Worm (Caenorhabditis elegans) whole organism, late embryonic: ENCODE results near the gene F39G3.4.

Experiments used
- C08G9.2 ChIP-seq: sonication (generic microtip); optimal IDR thresholded peaks from 2 replicates; lab custom pipeline; 2016; ENCODE audit warnings: mild to moderate bottlenecking, missing genetic modification characterization, moderate library complexity, missing compliant biosample characterization
- C38D4.7 ChIP-seq: fragments of 200-800 bp; sonication (Bioruptor generic); optimal IDR thresholded peaks from 2 replicates; lab custom pipeline; 2018; ENCODE audit warnings: mild to moderate bottlenecking, missing genetic modification characterization, moderate library complexity, missing compliant biosample characterization
- F13H6.1 ChIP-seq: sonication (generic microtip); optimal IDR thresholded peaks from 2 replicates; lab custom pipeline; 2016; ENCODE audit warnings: missing genetic modification characterization, missing compliant biosample characterization
- ahr-1 ChIP-seq: sonication (generic microtip); optimal IDR thresholded peaks from 2 replicates; lab custom pipeline; 2016; ENCODE audit warnings: missing genetic modification characterization, missing compliant biosample characterization
- ceh-14 ChIP-seq: sonication (generic microtip); optimal IDR thresholded peaks from 2 replicates; lab custom pipeline; 2016; ENCODE audit warnings: missing genotype, missing genetic modification characterization, missing compliant biosample characterization
- ceh-18 ChIP-seq: sonication (generic microtip); optimal IDR thresholded peaks from 2 replicates; lab custom pipeline; 2016; ENCODE audit warnings: missing genetic modification characterization, missing compliant biosample characterization
- ceh-19 ChIP-seq: fragments of 200-800 bp; sonication (Bioruptor generic); optimal IDR thresholded peaks from 2 replicates; lab custom pipeline; 2018; ENCODE audit warnings: mild to moderate bottlenecking, missing genetic modification characterization, missing compliant biosample characterization
- ceh-24 ChIP-seq: sonication (generic microtip); optimal IDR thresholded peaks from 2 replicates; lab custom pipeline; 2016; ENCODE audit warnings: mild to moderate bottlenecking, missing genetic modification characterization, missing compliant biosample characterization
- ceh-30 ChIP-seq: fragments of 150-350 bp; optimal IDR thresholded peaks from 2 replicates; lab custom pipeline; 2014; ENCODE audit warnings: missing biosample characterization, missing genetic modification characterization
- ceh-34 ChIP-seq: sonication (generic microtip); optimal IDR thresholded peaks from 2 replicates; lab custom pipeline; 2016; ENCODE audit warnings: mild to moderate bottlenecking, missing genetic modification characterization, missing compliant biosample characterization
- ceh-48 ChIP-seq: sonication (generic microtip); optimal IDR thresholded peaks from 2 replicates; lab custom pipeline; 2016; ENCODE audit warnings: missing genetic modification characterization, inconsistent platforms, missing compliant biosample characterization
- ceh-6 ChIP-seq: fragments of 200-800 bp; sonication (Bioruptor generic); optimal IDR thresholded peaks from 2 replicates; lab custom pipeline; 2018; ENCODE audit warnings: mild to moderate bottlenecking, missing genetic modification characterization, missing compliant biosample characterization
- ceh-9 ChIP-seq: sonication (generic microtip); optimal IDR thresholded peaks from 2 replicates; lab custom pipeline; 2016; ENCODE audit warnings: mild to moderate bottlenecking, missing genetic modification characterization, inconsistent platforms, missing compliant biosample characterization
- dve-1 ChIP-seq: sonication (generic microtip); optimal IDR thresholded peaks from 2 replicates; lab custom pipeline; 2017; ENCODE audit warnings: antibody characterized with exemption, mild to moderate bottlenecking, missing genetic modification characterization, missing compliant biosample characterization
- ets-4 ChIP-seq: sonication (generic microtip); optimal IDR thresholded peaks from 2 replicates; lab custom pipeline; 2016; ENCODE audit warnings: missing genetic modification characterization, missing compliant biosample characterization
- eyg-1 ChIP-seq: sonication (generic microtip); optimal IDR thresholded peaks from 2 replicates; lab custom pipeline; 2016; ENCODE audit warnings: missing genotype, missing genetic modification characterization, missing compliant biosample characterization
- fkh-6 ChIP-seq: sonication (generic microtip); optimal IDR thresholded peaks from 2 replicates; lab custom pipeline; 2016; ENCODE audit warnings: missing genetic modification characterization, missing compliant biosample characterization
- hlh-13 ChIP-seq: fragments of 200-800 bp; sonication (Bioruptor generic); optimal IDR thresholded peaks from 2 replicates; lab custom pipeline; 2018; ENCODE audit warnings: mild to moderate bottlenecking, missing genetic modification characterization, missing compliant biosample characterization
- hlh-15 ChIP-seq: sonication (generic microtip); optimal IDR thresholded peaks from 2 replicates; lab custom pipeline; 2016; ENCODE audit warnings: missing genetic modification characterization, missing compliant biosample characterization
- lim-6 ChIP-seq: sonication (generic microtip); optimal IDR thresholded peaks from 2 replicates; lab custom pipeline; 2016; ENCODE audit warnings: missing genetic modification characterization, missing compliant biosample characterization
- madf-2 ChIP-seq: sonication (generic microtip); optimal IDR thresholded peaks from 2 replicates; lab custom pipeline; 2017; ENCODE audit warnings: missing genetic modification characterization, missing compliant biosample characterization
- mec-3 ChIP-seq: sonication (generic microtip); optimal IDR thresholded peaks from 2 replicates; lab custom pipeline; 2016; ENCODE audit warnings: borderline replicate concordance, missing genetic modification characterization, missing compliant biosample characterization
- nfya-1 ChIP-seq: sonication (generic microtip); optimal IDR thresholded peaks from 2 replicates; lab custom pipeline; 2017; ENCODE audit warnings: missing genetic modification characterization, mild to moderate bottlenecking, missing compliant biosample characterization, antibody characterized with exemption, moderate library complexity
- nhr-11 ChIP-seq: fragments of 150-350 bp; optimal IDR thresholded peaks from 2 replicates; lab custom pipeline; 2014; ENCODE audit warnings: missing biosample characterization, missing genetic modification characterization
- nhr-232 ChIP-seq: sonication (generic microtip); optimal IDR thresholded peaks from 2 replicates; lab custom pipeline; 2016; ENCODE audit warnings: missing genetic modification characterization, missing compliant biosample characterization
- pag-3 ChIP-seq: sonication (generic microtip); optimal IDR thresholded peaks from 2 replicates; lab custom pipeline; 2016; ENCODE audit warnings: missing compliant biosample characterization, missing genetic modification characterization, borderline replicate concordance
- pat-9 ChIP-seq: fragments of 200-800 bp; sonication (Bioruptor generic); optimal IDR thresholded peaks from 2 replicates; lab custom pipeline; 2018; ENCODE audit warnings: mild to moderate bottlenecking, missing genetic modification characterization, moderate library complexity, missing compliant biosample characterization
- pax-1 ChIP-seq: fragments of 150-350 bp; optimal IDR thresholded peaks from 2 replicates; lab custom pipeline; 2014; ENCODE audit warnings: missing biosample characterization, missing genetic modification characterization
- pha-2 ChIP-seq: sonication (generic microtip); optimal IDR thresholded peaks from 2 replicates; lab custom pipeline; 2017; ENCODE audit warnings: mild to moderate bottlenecking, missing genetic modification characterization, missing compliant biosample characterization
- pha-4 ChIP-seq: fragments of 150-350 bp; optimal IDR thresholded peaks from 2 replicates; lab custom pipeline; 2018; ENCODE audit warnings: missing biosample characterization, missing genetic modification reagents, missing genetic modification characterization
- pqm-1 ChIP-seq: sonication (generic microtip); optimal IDR thresholded peaks from 2 replicates; lab custom pipeline; 2016; ENCODE audit warnings: missing genetic modification characterization, missing compliant biosample characterization
- ref-2 ChIP-seq: sonication (generic microtip); optimal IDR thresholded peaks from 2 replicates; lab custom pipeline; 2016; ENCODE audit warnings: missing genetic modification characterization, missing compliant biosample characterization
- rnt-1 ChIP-seq: sonication (generic microtip); optimal IDR thresholded peaks from 2 replicates; lab custom pipeline; 2016; ENCODE audit warnings: missing genetic modification characterization, missing compliant biosample characterization
- sdc-2 ChIP-seq: sonication (generic microtip); optimal IDR thresholded peaks from 2 replicates; lab custom pipeline; 2016; ENCODE audit warnings: missing genotype, missing genetic modification characterization, missing compliant biosample characterization
- sox-2 ChIP-seq: fragments of 200-800 bp; sonication (Bioruptor generic); IDR thresholded peaks from 2 replicates; pipeline ENCODE4 v1.3.6; 2022; ENCODE audit warnings: missing genetic modification reagents, missing genetic modification characterization, missing compliant biosample characterization
- syd-9 ChIP-seq: sonication (generic microtip); optimal IDR thresholded peaks from 2 replicates; lab custom pipeline; 2016; ENCODE audit warnings: mild to moderate bottlenecking, missing genetic modification characterization, moderate library complexity, missing compliant biosample characterization
- tbx-7 ChIP-seq: sonication (generic microtip); optimal IDR thresholded peaks from 2 replicates; lab custom pipeline; 2016; ENCODE audit warnings: missing genotype, missing genetic modification characterization, missing compliant biosample characterization
- unc-3 ChIP-seq, 2 experiments: fragments of 200-800 bp in 1 of 2; sonication (Bioruptor generic) in 1 of 2; sonication (generic microtip) in 1 of 2; conservative IDR thresholded peaks in 1 of 2; optimal IDR thresholded peaks in 1 of 2; 2 replicates each; pipeline versions ENCODE4 v1.3.6 to Lab custom; 2016 to 2022; ENCODE audit warnings: missing compliant biosample characterization in 2 of 2, missing genetic modification characterization in 2 of 2, missing genetic modification reagents in 1 of 2
- unc-42 ChIP-seq: sonication (generic microtip); optimal IDR thresholded peaks from 2 replicates; lab custom pipeline; 2016; ENCODE audit warnings: missing genotype, missing genetic modification characterization, missing compliant biosample characterization
- unc-86 ChIP-seq: sonication (generic microtip); optimal IDR thresholded peaks from 2 replicates; lab custom pipeline; 2016; ENCODE audit warnings: missing genetic modification characterization, missing compliant biosample characterization
- ztf-16 ChIP-seq: sonication (generic microtip); optimal IDR thresholded peaks from 2 replicates; lab custom pipeline; 2017; ENCODE audit warnings: missing genetic modification characterization, missing compliant biosample characterization

The F39G3.4 gene

DNA sequence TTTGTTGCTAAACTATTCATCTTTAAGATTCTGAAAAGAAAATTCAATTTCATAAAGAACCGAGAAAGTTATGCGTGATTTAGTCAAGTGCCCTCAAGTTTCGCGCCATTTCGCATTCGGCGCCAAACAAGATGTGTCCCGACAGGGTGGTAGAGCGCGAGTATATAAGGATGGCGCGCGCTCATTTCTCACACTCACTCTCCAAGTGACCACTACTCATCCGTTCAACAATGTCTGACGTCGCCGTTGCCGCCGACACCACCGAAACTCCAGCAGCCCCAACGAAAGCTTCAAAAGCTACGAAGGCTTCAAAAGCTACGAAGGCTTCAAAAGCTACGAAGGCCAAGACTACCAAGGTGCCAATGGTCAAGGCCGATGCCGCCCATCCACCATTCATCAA lies 29.6 kb downstream of the F39G3.4 start, which contains the start of gene hil-4:
Gene hil-4, plus strand, starts transcription at position 191 of the 400 bp plus-strand sequence.
- TF ChIP-seq ref-2 (tag; lab: Kevin White, UChicago) = no peak
- TF ChIP-seq ceh-18 (tag; lab: Kevin White, UChicago) = no peak
- no peak for TF ChIP-seq F13H6.1 (tag; lab: Kevin White, UChicago)
- TF ChIP-seq ceh-30 = no peak
- TF ChIP-seq madf-2 (tag; lab: Kevin White, UChicago) = no peak
- TF ChIP-seq C38D4.7 (GFP tag; lab: Kevin White, UChicago) = no peak
- TF ChIP-seq eyg-1 (tag; lab: Kevin White, UChicago) = no peak
- TF ChIP-seq sox-2 (GFP tag; lab: Robert Waterston, UW) = no peak
- no peak for TF ChIP-seq pha-2 (tag; lab: Kevin White, UChicago)
- TF ChIP-seq C08G9.2 (tag; lab: Kevin White, UChicago) = no peak
- no peak for TF ChIP-seq syd-9
- TF ChIP-seq pqm-1 = no peak
- TF ChIP-seq ets-4 (tag; lab: Kevin White, UChicago) = no peak
- TF ChIP-seq dve-1 (tag; lab: Kevin White, UChicago) = no peak
- TF ChIP-seq nhr-232 (tag; lab: Kevin White, UChicago) = no peak
- TF ChIP-seq, all 69 proteins: peak for 0

DNA sequence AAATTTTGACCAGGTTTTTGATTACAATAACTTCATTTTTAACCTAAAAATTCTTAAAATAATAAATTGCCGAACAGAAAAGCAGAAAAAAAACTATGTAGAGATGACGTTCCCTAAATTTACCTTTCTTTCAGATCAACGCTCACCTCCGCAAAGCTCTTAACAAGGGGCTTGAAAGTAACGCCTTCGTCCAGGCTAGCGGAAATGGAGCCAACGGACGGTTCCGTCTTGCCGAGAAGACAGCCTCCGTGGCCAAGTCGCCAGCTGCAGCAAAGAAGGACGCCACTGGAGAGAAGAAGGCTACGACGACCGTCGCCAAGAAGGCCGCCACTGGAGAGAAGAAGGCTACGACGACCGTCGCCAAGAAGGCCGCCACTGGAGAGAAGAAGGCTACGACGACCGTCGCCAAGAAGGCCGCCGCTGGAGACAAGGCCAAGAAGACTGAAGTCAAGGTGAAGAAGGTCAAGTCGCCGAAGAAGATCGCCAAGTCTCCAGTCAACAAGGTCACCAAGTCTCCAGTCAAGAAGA lies 30.2 kb downstream of the F39G3.4 start:
- no peak for TF ChIP-seq ztf-16 (tag; lab: Kevin White, UChicago)
- TF ChIP-seq dve-1 (tag; lab: Kevin White, UChicago) = no peak
- TF ChIP-seq syd-9 = no peak
- TF ChIP-seq ceh-14 (tag; lab: Kevin White, UChicago) = no peak
- no peak for TF ChIP-seq pat-9 (tag; lab: Kevin White, UChicago)
- no peak for TF ChIP-seq unc-86 (tag; lab: Kevin White, UChicago)
- TF ChIP-seq unc-3 (GFP tag; conservative IDR thresholded peaks at IDR 0.05; lab: Robert Waterston, UW) = no peak
- no peak for TF ChIP-seq unc-3 (tag; optimal IDR thresholded peaks at IDR 0.05; lab: Kevin White, UChicago)
- no peak for TF ChIP-seq ahr-1
- TF ChIP-seq hlh-15 (tag; lab: Kevin White, UChicago) = no peak
- no peak for TF ChIP-seq nfya-1 (tag; lab: Kevin White, UChicago)
- TF ChIP-seq, all 69 proteins: peak for 0

DNA sequence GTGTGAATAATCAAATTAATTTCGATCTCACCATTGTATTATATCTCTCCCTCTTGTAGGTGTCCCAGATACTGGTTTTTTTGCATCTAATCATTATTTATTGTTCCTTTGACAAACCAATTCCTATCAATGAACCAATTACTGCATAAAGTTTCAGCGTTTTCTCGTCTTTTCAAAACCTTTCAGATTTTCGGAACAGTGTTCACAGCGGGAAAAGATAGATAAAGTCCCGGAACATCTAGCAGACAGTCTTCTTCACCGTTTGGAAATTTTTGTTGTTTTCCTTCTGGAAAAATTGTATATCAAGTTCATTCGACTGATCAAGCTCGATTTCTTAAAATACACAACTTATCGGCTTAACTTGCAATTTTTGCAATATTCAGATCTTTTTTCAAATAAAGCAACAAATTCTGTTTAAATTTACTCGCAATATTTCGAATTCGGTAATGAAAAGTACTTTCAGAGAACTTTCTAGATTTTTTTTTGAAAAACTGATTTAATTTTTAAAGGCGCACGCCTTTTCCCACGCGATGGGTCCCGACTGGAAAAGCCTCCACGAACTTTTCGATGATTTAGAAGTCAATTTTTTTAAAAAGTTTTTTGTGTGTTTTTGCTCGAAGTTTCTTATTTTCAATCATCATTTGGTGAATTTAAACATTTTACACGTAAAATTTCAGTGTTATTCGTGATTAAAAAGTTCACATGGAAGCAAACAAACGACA lies 30.9 kb downstream of the F39G3.4 start, which contains the start of gene pgl-3:
Gene pgl-3, plus strand, starts transcription at position 672 of the 722 bp plus-strand sequence.
- TF ChIP-seq dve-1 (tag; lab: Kevin White, UChicago) (no peak), unc-42 (tag; lab: Kevin White, UChicago) (no peak), sdc-2 (no peak), hlh-13 (no peak), ceh-34 (no peak)

DNA sequence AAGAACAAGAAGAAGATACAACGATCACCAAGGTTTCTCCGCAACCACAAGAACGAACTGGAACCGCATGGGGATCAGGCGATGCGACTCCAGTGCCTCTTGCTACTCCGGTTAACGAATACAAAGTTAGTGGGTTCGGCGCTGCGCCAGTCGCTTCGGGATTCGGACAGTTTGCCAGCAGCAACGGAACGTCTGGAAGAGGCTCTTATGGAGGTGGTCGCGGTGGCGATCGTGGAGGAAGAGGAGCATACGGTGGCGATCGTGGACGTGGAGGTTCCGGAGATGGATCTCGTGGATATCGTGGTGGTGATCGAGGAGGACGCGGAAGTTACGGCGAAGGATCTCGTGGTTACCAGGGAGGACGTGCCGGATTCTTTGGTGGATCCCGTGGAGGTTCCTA lies 33.5 kb downstream of the F39G3.4 start:
- TF ChIP-seq ceh-48 (tag; lab: Kevin White, UChicago) (no peak), lim-6 (tag; lab: Kevin White, UChicago) (no peak), pqm-1 (no peak), rnt-1 (tag; lab: Kevin White, UChicago) (no peak), tbx-7 (tag; lab: Kevin White, UChicago) (no peak), mec-3 (no peak), ceh-9 (tag; lab: Kevin White, UChicago) (no peak), nhr-11 (no peak), C38D4.7 (GFP tag; lab: Kevin White, UChicago) (no peak), ahr-1 (no peak), pha-4 (tag; lab: Kevin White, UChicago) (no peak), pag-3 (tag; lab: Kevin White, UChicago) (no peak), ceh-19 (GFP tag; lab: Kevin White, UChicago) (no peak), F13H6.1 (tag; lab: Kevin White, UChicago) (no peak), ceh-6 (GFP tag; lab: Kevin White, UChicago) (no peak), ceh-24 (tag; lab: Kevin White, UChicago) (no peak), fkh-6 (no peak), pax-1 (tag; lab: Kevin White, UChicago) (no peak)
- TF ChIP-seq, all 69 proteins: peak for 0
